Worm (Caenorhabditis elegans): Measurements from ENCODE around the gene tyra-2.

Gene tyra-2

ce11 chrX:6970134-6970533, 35.2 kb downstream of the tyra-2 start:
- TF ChIP-seq nhr-12 (tag; optimal IDR thresholded peaks at IDR 0.05) = no peak
- TF ChIP-seq elt-3 (tag; optimal IDR thresholded peaks at IDR 0.05) = no peak

- no peak for TF ChIP-seq elt-1 (tag; optimal IDR thresholded peaks at IDR 0.05)
- no peak for TF ChIP-seq crh-2 (tag; optimal IDR thresholded peaks at IDR 0.05)
Observed at ce11 chrX:6968553-6968952, 36.8 kb downstream of the tyra-2 start.

- TF ChIP-seq peb-1 (tag; optimal IDR thresholded peaks at IDR 0.05) (no peak), egl-27 (tag; optimal IDR thresholded peaks at IDR 0.05) (no peak), unc-62 (GFP tag; optimal IDR thresholded peaks at IDR 0.05) (no peak), fos-1 (tag; optimal IDR thresholded peaks at IDR 0.05) (no peak), C34F6.9 (tag; optimal IDR thresholded peaks at IDR 0.05) (no peak), sma-3 (GFP tag; optimal IDR thresholded peaks at IDR 0.05) (no peak), lin-11 (tag; optimal IDR thresholded peaks at IDR 0.05) (no peak), nhr-129 (tag; optimal IDR thresholded peaks at IDR 0.05) (no peak), ZK546.5 (tag; optimal IDR thresholded peaks at IDR 0.05) (no peak), nhr-237 (tag; optimal IDR thresholded peaks at IDR 0.05) (no peak), mab-5 (tag; optimal IDR thresholded peaks at IDR 0.05) (no peak), lsy-2 (tag; optimal IDR thresholded peaks at IDR 0.05) (no peak)
Observed at ce11 chrX:6967057-6967456, 38.3 kb downstream of the tyra-2 start, which contains the start of gene F01E11.3. TSS of gene F01E11.3 (plus strand) at chrX:6967357.

ce11 chrX:6963842-6964241, 41.5 kb downstream of the tyra-2 start:
- no peak for TF ChIP-seq elt-3 (tag; optimal IDR thresholded peaks at IDR 0.05)
- no peak for TF ChIP-seq F13H6.1 (tag; optimal IDR thresholded peaks at IDR 0.05)
- no peak for TF ChIP-seq mdl-1 (tag; optimal IDR thresholded peaks at IDR 0.05)
- TF ChIP-seq nhr-77 (tag; optimal IDR thresholded peaks at IDR 0.05) = no peak
- TF ChIP-seq gmeb-1 (tag; optimal IDR thresholded peaks at IDR 0.05) = no peak

- peak in 1 of 2 experiments; percentile 2 for TF ChIP-seq lsy-2 (tag; optimal IDR thresholded peaks at IDR 0.05)
- no peak for TF ChIP-seq fos-1 (tag; optimal IDR thresholded peaks at IDR 0.05)
- no peak for TF ChIP-seq sma-9 (GFP tag; optimal IDR thresholded peaks at IDR 0.05)
- TF ChIP-seq sma-9 (tag; optimal IDR thresholded peaks at IDR 0.05) = no peak
- peak; percentile 13 for TF ChIP-seq C34F6.9 (tag; optimal IDR thresholded peaks at IDR 0.05)
- TF ChIP-seq ZK546.5 (tag; optimal IDR thresholded peaks at IDR 0.05) = no peak
- TF ChIP-seq nhr-11 (tag; optimal IDR thresholded peaks at IDR 0.05) = no peak
Observed at ce11 chrX:6962347-6962746, 43.0 kb downstream of the tyra-2 start.

ce11 chrX:6959534-6959933, 45.8 kb downstream of the tyra-2 start:
- peak; percentile 41 for TF ChIP-seq nhr-129 (tag; optimal IDR thresholded peaks at IDR 0.05)
- no peak for TF ChIP-seq fos-1 (tag; optimal IDR thresholded peaks at IDR 0.05)
- TF ChIP-seq F13H6.1 (tag; optimal IDR thresholded peaks at IDR 0.05) = peak; percentile 10

- no peak for TF ChIP-seq unc-62 (GFP tag; optimal IDR thresholded peaks at IDR 0.05)
- TF ChIP-seq zag-1 (tag; optimal IDR thresholded peaks at IDR 0.05) = no peak
- TF ChIP-seq nhr-129 (tag; optimal IDR thresholded peaks at IDR 0.05) = no peak
- no peak for TF ChIP-seq ztf-1 (GFP tag; conservative IDR thresholded peaks at IDR 0.05)
- TF ChIP-seq nhr-21 (tag; optimal IDR thresholded peaks at IDR 0.05) = no peak
Observed at ce11 chrX:6958914-6959313, 46.5 kb downstream of the tyra-2 start.

ce11 chrX:6956299-6956698, 49.1 kb downstream of the tyra-2 start, which contains the start of gene inx-1:
TSS of gene inx-1 (minus strand) at chrX:6956399.
- TF ChIP-seq Y55F3AM.14 (GFP tag; optimal IDR thresholded peaks at IDR 0.05) = no peak
- TF ChIP-seq ceh-82 (tag; optimal IDR thresholded peaks at IDR 0.05) = no peak
- no peak for TF ChIP-seq sma-9 (GFP tag; optimal IDR thresholded peaks at IDR 0.05)
- TF ChIP-seq sma-9 (tag; optimal IDR thresholded peaks at IDR 0.05) = no peak
- no peak for TF ChIP-seq nhr-10 (tag; optimal IDR thresholded peaks at IDR 0.05)
- TF ChIP-seq egl-27 (tag; optimal IDR thresholded peaks at IDR 0.05) = no peak
- no peak for TF ChIP-seq snpc-4 (tag; optimal IDR thresholded peaks at IDR 0.05)

All from whole organism, L2 larva.